Worm (Caenorhabditis elegans) whole organism, late embryonic: ENCODE data around the gene F11A5.5.

Experiments used
- T23F11.4 ChIP-seq: fragments of 200-800 bp; sonication (Bioruptor generic); optimal IDR thresholded peaks from 2 replicates; lab custom pipeline; 2018; ENCODE audit warnings: mild to moderate bottlenecking, missing genetic modification characterization, missing compliant biosample characterization
- Y22D7AL.16 ChIP-seq: sonication (generic microtip); optimal IDR thresholded peaks from 2 replicates; lab custom pipeline; 2016; ENCODE audit warnings: missing genetic modification characterization, missing compliant biosample characterization
- ahr-1 ChIP-seq: sonication (generic microtip); optimal IDR thresholded peaks from 2 replicates; lab custom pipeline; 2016; ENCODE audit warnings: missing genetic modification characterization, missing compliant biosample characterization
- ceh-22 ChIP-seq: sonication (generic microtip); optimal IDR thresholded peaks from 2 replicates; lab custom pipeline; 2017; ENCODE audit warnings: missing biosample characterization, missing genetic modification characterization
- fkh-6 ChIP-seq: sonication (generic microtip); optimal IDR thresholded peaks from 2 replicates; lab custom pipeline; 2016; ENCODE audit warnings: missing genetic modification characterization, missing compliant biosample characterization
- pqm-1 ChIP-seq: sonication (generic microtip); optimal IDR thresholded peaks from 2 replicates; lab custom pipeline; 2016; ENCODE audit warnings: missing genetic modification characterization, missing compliant biosample characterization
- ref-2 ChIP-seq: sonication (generic microtip); optimal IDR thresholded peaks from 2 replicates; lab custom pipeline; 2016; ENCODE audit warnings: missing genetic modification characterization, missing compliant biosample characterization
- rnt-1 ChIP-seq: sonication (generic microtip); optimal IDR thresholded peaks from 2 replicates; lab custom pipeline; 2016; ENCODE audit warnings: missing genetic modification characterization, missing compliant biosample characterization
- sox-4 ChIP-seq: sonication (generic microtip); optimal IDR thresholded peaks from 2 replicates; lab custom pipeline; 2017; ENCODE audit warnings: mild to moderate bottlenecking, missing genetic modification characterization, inconsistent platforms, missing compliant biosample characterization
- syd-9 ChIP-seq: sonication (generic microtip); optimal IDR thresholded peaks from 2 replicates; lab custom pipeline; 2016; ENCODE audit warnings: mild to moderate bottlenecking, missing genetic modification characterization, moderate library complexity, missing compliant biosample characterization
- tbx-2 ChIP-seq: sonication (generic microtip); optimal IDR thresholded peaks from 2 replicates; lab custom pipeline; 2016; ENCODE audit warnings: missing genetic modification characterization, missing compliant biosample characterization
- zip-5 ChIP-seq: sonication (generic microtip); optimal IDR thresholded peaks from 2 replicates; lab custom pipeline; 2016; ENCODE audit warnings: missing genetic modification characterization, missing compliant biosample characterization

DNA sequence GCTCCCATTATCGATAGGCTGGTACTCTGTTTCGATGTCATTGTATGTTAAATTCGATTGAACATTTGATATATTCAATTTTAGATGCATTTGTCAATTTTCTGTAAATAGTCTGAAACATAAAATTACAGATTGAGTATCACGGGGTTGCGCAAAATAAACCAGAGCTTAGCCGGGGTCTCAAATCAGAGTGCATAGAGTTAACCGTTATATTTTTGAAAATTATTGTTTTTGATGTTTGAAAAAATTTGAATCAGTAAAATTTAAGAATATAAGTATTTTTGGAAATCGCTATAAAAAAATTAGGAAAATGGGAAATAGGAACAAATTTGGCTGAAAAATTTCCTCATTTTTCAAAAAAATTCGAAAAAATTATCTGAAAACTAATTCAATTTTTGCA lies 38.5 kb upstream of the F11A5.5 start, which contains the start of gene F10A3.17:
- TF ChIP-seq sox-4 (tag; lab: Kevin White, UChicago) (no peak), ahr-1 (tag; lab: Kevin White, UChicago) (no peak), ceh-22 (no peak), syd-9 (no peak), fkh-6 (tag; lab: Kevin White, UChicago) (no peak), T23F11.4 (GFP tag; lab: Kevin White, UChicago) (no peak), pqm-1 (tag; lab: Kevin White, UChicago) (no peak), ref-2 (tag; lab: Kevin White, UChicago) (no peak), rnt-1 (tag; lab: Kevin White, UChicago) (no peak), Y22D7AL.16 (tag; lab: Kevin White, UChicago) (no peak), tbx-2 (no peak), zip-5 (no peak)
